Fruit fly (Drosophila melanogaster) whole organism, adult: ENCODE measurements around the gene CG10874.

Experiments used
- CG14711 ChIP-seq: fragments of 200-800 bp; sonication (Bioruptor generic); optimal IDR thresholded peaks from 2 replicates; lab custom pipeline; 2018; ENCODE audit warnings: missing biosample characterization, mild to moderate bottlenecking, missing genetic modification characterization, moderate library complexity
- Crg-1 ChIP-seq: fragments of 200-800 bp; sonication (Bioruptor generic); optimal IDR thresholded peaks from 2 replicates; lab custom pipeline; 2016; ENCODE audit warnings: missing biosample characterization, missing genetic modification characterization
- tj ChIP-seq: fragments of 200-800 bp; sonication (Bioruptor generic); optimal IDR thresholded peaks from 3 replicates; lab custom pipeline; 2017; ENCODE audit warnings: missing biosample characterization, mild to moderate bottlenecking, missing genetic modification characterization, moderate library complexity

DNA sequence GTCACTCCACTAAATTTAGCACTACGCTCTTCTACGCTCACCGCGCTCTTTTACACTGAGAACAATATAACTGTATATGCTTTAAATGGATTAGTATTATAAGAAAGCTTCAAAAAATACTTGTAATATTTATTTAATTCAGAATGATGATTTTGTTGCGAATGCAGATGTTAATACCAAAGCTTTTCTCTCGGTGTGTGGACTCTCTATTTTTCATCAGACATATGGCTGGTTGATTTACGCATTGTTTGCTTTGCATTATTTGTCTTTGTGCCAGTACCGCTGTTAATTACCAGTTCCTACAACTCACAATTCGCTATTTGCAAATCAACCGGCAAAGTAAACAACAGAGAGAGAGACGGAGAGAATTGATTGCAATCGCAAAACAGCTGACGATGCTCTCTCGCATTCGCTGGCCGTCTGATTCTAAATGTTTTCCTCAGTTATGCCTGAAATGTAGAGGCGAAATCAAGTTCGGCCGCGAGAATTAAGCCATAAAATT is 29.5 kb upstream of the CG10874 start:
- TF ChIP-seq tj (GFP tag; lab: Kevin White, UChicago) (peak; percentile 95), Crg-1 (GFP tag; lab: Kevin White, UChicago) (peak; percentile 99), CG14711 (peak; percentile 96)
